Worm (Caenorhabditis elegans) whole organism, L4 larva: ENCODE data around the gene acox-1.5.

Experiments used
- mep-1 ChIP-seq: fragments of 150-350 bp; sonication (generic microtip); optimal IDR thresholded peaks from 3 replicates; lab custom pipeline; 2014; ENCODE audit warnings: missing biosample characterization, missing genetic modification characterization
- unc-62 ChIP-seq, 3 experiments: fragments of 150-350 bp in 1 of 3; sonication (generic microtip); optimal IDR thresholded peaks in 2 of 3; peaks in 1 of 3; 1 replicate in 1 of 3; 2 replicates in 2 of 3; lab custom pipeline; 2014 to 2017; ENCODE audit warnings: missing biosample characterization in 3 of 3, missing genetic modification characterization in 3 of 3, missing genetic modification reagents in 3 of 3, missing genotype in 1 of 3
- zip-11 ChIP-seq: fragments of 200-800 bp; sonication (Bioruptor generic); IDR thresholded peaks from 2 replicates; pipeline ENCODE4 v1.3.6; 2022; ENCODE audit warnings: missing genetic modification characterization, missing compliant biosample characterization

DNA sequence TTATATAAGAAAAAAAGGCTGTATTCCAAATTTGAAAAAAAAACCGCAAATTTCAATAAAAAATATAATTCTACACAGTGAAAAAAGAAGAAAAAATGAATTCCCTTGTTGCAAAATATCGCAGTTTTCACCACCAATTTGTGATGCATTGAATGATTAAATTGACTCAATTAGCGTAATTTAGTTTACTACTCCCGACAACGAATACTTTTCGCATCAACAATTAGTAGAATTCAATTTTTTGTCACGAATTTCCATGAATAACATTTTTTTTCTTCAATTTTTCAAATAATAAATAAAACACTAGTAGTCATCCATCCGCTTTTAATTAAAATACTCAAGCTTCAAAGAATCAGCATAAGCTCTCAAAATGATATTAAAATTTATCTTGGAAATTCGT, 6.7 kb downstream of the acox-1.5 start:
- TF ChIP-seq mep-1 (no peak), unc-62 (GFP tag; optimal IDR thresholded peaks at IDR 0.05 in 1 of 2; lab: Kevin White, UChicago) (no peak), unc-62 (tag; optimal IDR thresholded peaks at IDR 0.05; lab: Kevin White, UChicago) (no peak), zip-11 (GFP tag; lab: Robert Waterston, UW) (no peak)
